Fruit fly (Drosophila melanogaster) whole organism, embryonic: ENCODE data around the gene CG43796.

Experiments
- Aef1 ChIP-seq: fragments of 200-800 bp; sonication (Bioruptor generic); IDR thresholded peaks from 3 replicates; pipeline ENCODE4 v1.3.6; 2022; ENCODE audit warnings: missing biosample characterization, missing genetic modification characterization
- Atf3 ChIP-seq: fragments of 200-800 bp; sonication (Bioruptor generic); optimal IDR thresholded peaks from 3 replicates; lab custom pipeline; 2016; ENCODE audit warnings: missing biosample characterization, missing genetic modification characterization
- Awh ChIP-seq: fragments of 200-800 bp; sonication (Bioruptor generic); IDR thresholded peaks from 2 replicates; pipeline ENCODE4, ENCODE4 v1.3.6; 2022; ENCODE audit warnings: missing biosample characterization, missing genetic modification characterization
- BEAF-32 ChIP-seq: fragments of 200-800 bp; sonication (Bioruptor generic); optimal IDR thresholded peaks from 3 replicates; lab custom pipeline; 2017; ENCODE audit warnings: missing biosample characterization, missing genetic modification characterization, mild to moderate bottlenecking, moderate library complexity, missing genetic modification reagents
- Bteb2 ChIP-seq: fragments of 200-800 bp; sonication (Bioruptor generic); optimal IDR thresholded peaks from 2 replicates; lab custom pipeline; 2016; ENCODE audit warnings: missing biosample characterization, missing genetic modification characterization
- CG10462 ChIP-seq: fragments of 200-800 bp; sonication (Bioruptor generic); optimal IDR thresholded peaks from 2 replicates; lab custom pipeline; 2016; ENCODE audit warnings: missing biosample characterization, missing genetic modification characterization
- CG11093 ChIP-seq: fragments of 200-800 bp; sonication (Bioruptor generic); IDR thresholded peaks from 3 replicates; pipeline ENCODE4 v1.3.6; 2022; ENCODE audit warnings: missing biosample characterization, missing genetic modification characterization
- CG11456 ChIP-seq: fragments of 200-800 bp; sonication (Bioruptor generic); IDR thresholded peaks from 3 replicates; pipeline ENCODE4 v1.3.6; 2022; ENCODE audit warnings: missing biosample characterization, missing genetic modification characterization
- CG17568 ChIP-seq: fragments of 200-800 bp; sonication (Bioruptor generic); optimal IDR thresholded peaks from 2 replicates; lab custom pipeline; 2018; ENCODE audit warnings: missing biosample characterization, mild to moderate bottlenecking, missing genetic modification characterization, moderate library complexity
- CG2116 ChIP-seq: fragments of 200-800 bp; sonication (Bioruptor generic); optimal IDR thresholded peaks from 3 replicates; lab custom pipeline; 2018; ENCODE audit warnings: missing biosample characterization, mild to moderate bottlenecking, missing genetic modification characterization
- CG2875 ChIP-seq: fragments of 200-800 bp; sonication (Bioruptor generic); optimal IDR thresholded peaks from 2 replicates; lab custom pipeline; 2017; ENCODE audit warnings: missing biosample characterization, mild to moderate bottlenecking, missing genetic modification characterization, missing genetic modification reagents
- CG30431 ChIP-seq: fragments of 200-800 bp; sonication (Bioruptor generic); optimal IDR thresholded peaks from 2 replicates; lab custom pipeline; 2017; ENCODE audit warnings: missing biosample characterization, missing genetic modification characterization
- CG34422 ChIP-seq: fragments of 200-800 bp; sonication (Bioruptor generic); IDR thresholded peaks from 3 replicates; pipeline ENCODE4 v1.3.6; 2022; ENCODE audit warnings: missing biosample characterization, missing genetic modification characterization
- CG4360 ChIP-seq: fragments of 200-800 bp; sonication (Bioruptor generic); IDR thresholded peaks from 2 replicates; pipeline ENCODE4 v1.3.6; 2022; ENCODE audit warnings: missing biosample characterization, missing genetic modification characterization
- CG5245 ChIP-seq: fragments of 200-800 bp; sonication (Bioruptor generic); optimal IDR thresholded peaks from 3 replicates; lab custom pipeline; 2016; ENCODE audit warnings: missing biosample characterization, missing genetic modification characterization
- CG6254 ChIP-seq: fragments of 200-800 bp; sonication (Bioruptor generic); optimal IDR thresholded peaks from 3 replicates; lab custom pipeline; 2017; ENCODE audit warnings: mild to moderate bottlenecking, missing biosample characterization, missing genetic modification reagents, missing genetic modification characterization
- CG8924 ChIP-seq: fragments of 200-800 bp; optimal IDR thresholded peaks from 3 replicates; lab custom pipeline; 2019; ENCODE audit warnings: missing biosample characterization, mild to moderate bottlenecking, missing genetic modification characterization, moderate library complexity
- D ChIP-seq, 2 experiments: fragments of 200-800 bp in 1 of 2; fragments of >200 bp in 1 of 2; sonication (Bioruptor generic) in 1 of 2; optimal IDR thresholded peaks; 2 replicates in 1 of 2; 3 replicates in 1 of 2; lab custom pipeline; 2017; ENCODE audit warnings: mild to moderate bottlenecking in 1 of 2, missing biosample characterization in 1 of 2, missing genetic modification characterization in 1 of 2, missing genetic modification reagents in 1 of 2
- Dp ChIP-seq: fragments of 200-800 bp; sonication (Bioruptor generic); optimal IDR thresholded peaks from 2 replicates; lab custom pipeline; 2018; ENCODE audit warnings: missing biosample characterization, mild to moderate bottlenecking, missing genetic modification characterization, moderate library complexity
- E2f2 ChIP-seq: fragments of 200-800 bp; sonication (Bioruptor generic); IDR thresholded peaks from 2 replicates; pipeline ENCODE4 v1.3.6; 2022; ENCODE audit warnings: missing biosample characterization, missing genetic modification characterization
- Gug ChIP-seq: fragments of 200-800 bp; sonication (Bioruptor generic); IDR thresholded peaks from 4 replicates; pipeline ENCODE4 v1.3.6; 2022; ENCODE audit warnings: missing biosample characterization, missing genetic modification characterization
- HLH54F ChIP-seq: fragments of 200-800 bp; sonication (Bioruptor generic); optimal IDR thresholded peaks from 3 replicates; lab custom pipeline; 2016; ENCODE audit warnings: missing biosample characterization, missing genetic modification characterization
- Hey ChIP-seq: fragments of 200-800 bp; sonication (Bioruptor generic); optimal IDR thresholded peaks from 3 replicates; lab custom pipeline; 2018; ENCODE audit warnings: missing biosample characterization, mild to moderate bottlenecking, missing genetic modification characterization
- Hmr ChIP-seq: fragments of 200-800 bp; sonication (Bioruptor generic); optimal IDR thresholded peaks from 3 replicates; lab custom pipeline; 2017; ENCODE audit warnings: mild to moderate bottlenecking, missing biosample characterization, missing genetic modification reagents, missing genetic modification characterization
- Hsf ChIP-seq: fragments of 200-800 bp; sonication (Bioruptor generic); optimal IDR thresholded peaks from 3 replicates; lab custom pipeline; 2016; ENCODE audit warnings: missing biosample characterization, missing genetic modification characterization
- MESR4 ChIP-seq: fragments of 200-800 bp; sonication (Bioruptor generic); optimal IDR thresholded peaks from 2 replicates; lab custom pipeline; 2018; ENCODE audit warnings: missing biosample characterization, mild to moderate bottlenecking, missing genetic modification characterization, moderate library complexity
- Opbp ChIP-seq: fragments of 200-800 bp; sonication (Bioruptor generic); IDR thresholded peaks from 3 replicates; pipeline ENCODE4 v1.3.6; 2022; ENCODE audit warnings: missing biosample characterization, missing genetic modification characterization; ENCODE audit not compliant: partially characterized antibody
- Poxn ChIP-seq: fragments of 200-800 bp; sonication (Bioruptor generic); IDR thresholded peaks from 2 replicates; pipeline ENCODE4 v1.3.6; 2022; ENCODE audit warnings: missing biosample characterization, missing genetic modification characterization
- Rfx ChIP-seq: fragments of 200-800 bp; sonication (Bioruptor generic); IDR thresholded peaks from 2 replicates; pipeline ENCODE4 v1.3.6; 2022; ENCODE audit warnings: missing biosample characterization, missing genetic modification characterization
- Scr ChIP-seq: fragments of 200-800 bp; sonication (Bioruptor generic); IDR thresholded peaks from 2 replicates; pipeline ENCODE4 v1.3.6; 2022; ENCODE audit warnings: missing biosample characterization, missing genetic modification characterization; ENCODE audit not compliant: partially characterized antibody
- TFAM ChIP-seq: fragments of 200-800 bp; sonication (Bioruptor generic); optimal IDR thresholded peaks from 2 replicates; lab custom pipeline; 2017; ENCODE audit warnings: missing biosample characterization, missing genetic modification characterization, inconsistent platforms
- Xbp1 ChIP-seq: fragments of 200-800 bp; sonication (Bioruptor generic); optimal IDR thresholded peaks from 3 replicates; lab custom pipeline; 2016; ENCODE audit warnings: missing biosample characterization, mild to moderate bottlenecking, missing genetic modification characterization
- amos ChIP-seq: fragments of 200-800 bp; sonication (Bioruptor generic); IDR thresholded peaks from 2 replicates; pipeline ENCODE4 v1.3.6; 2022; ENCODE audit warnings: missing biosample characterization, missing genetic modification characterization; ENCODE audit not compliant: partially characterized antibody
- ara ChIP-seq: fragments of 200-800 bp; sonication (Bioruptor generic); IDR thresholded peaks from 2 replicates; pipeline ENCODE4 v1.3.6; 2022; ENCODE audit warnings: missing biosample characterization, missing genetic modification characterization
- az2 ChIP-seq: fragments of 200-800 bp; sonication (Bioruptor generic); optimal IDR thresholded peaks from 3 replicates; lab custom pipeline; 2016; ENCODE audit warnings: missing biosample characterization, missing genetic modification characterization
- bowl ChIP-seq: fragments of 200-800 bp; sonication (Bioruptor generic); IDR thresholded peaks from 2 replicates; pipeline ENCODE4 v1.3.6; 2022; ENCODE audit warnings: missing biosample characterization, missing genetic modification characterization
- bsh ChIP-seq, 2 experiments: fragments of 200-800 bp; sonication (Bioruptor generic); optimal IDR thresholded peaks; 2 replicates each; lab custom pipeline; 2017 to 2018; ENCODE audit warnings: mild to moderate bottlenecking in 2 of 2, missing biosample characterization in 2 of 2, missing genetic modification characterization in 2 of 2, moderate library complexity in 1 of 2
- ci ChIP-seq: fragments of 200-800 bp; sonication (Bioruptor generic); IDR thresholded peaks from 3 replicates; pipeline ENCODE4 v1.3.6; 2022; ENCODE audit warnings: missing biosample characterization, missing genetic modification characterization
- crp ChIP-seq, 2 experiments: fragments of 200-800 bp; sonication (Bioruptor generic); optimal IDR thresholded peaks; 2 replicates in 1 of 2; 3 replicates in 1 of 2; lab custom pipeline; 2017; ENCODE audit warnings: missing biosample characterization in 2 of 2, missing genetic modification characterization in 2 of 2, mild to moderate bottlenecking in 1 of 2, moderate library complexity in 1 of 2
- grn ChIP-seq: fragments of 200-800 bp; sonication (Bioruptor generic); optimal IDR thresholded peaks from 3 replicates; lab custom pipeline; 2017; ENCODE audit warnings: missing biosample characterization, missing genetic modification characterization
- knrl ChIP-seq: fragments of 200-800 bp; sonication (Bioruptor generic); IDR thresholded peaks from 3 replicates; pipeline ENCODE4 v1.3.6; 2022; ENCODE audit warnings: missing biosample characterization, missing genetic modification characterization; ENCODE audit not compliant: partially characterized antibody
- lov ChIP-seq, 2 experiments: fragments of 200-800 bp in 1 of 2; fragments of >200 bp in 1 of 2; sonication (Bioruptor generic) in 1 of 2; IDR thresholded peaks in 1 of 2; optimal IDR thresholded peaks in 1 of 2; 2 replicates in 1 of 2; 3 replicates in 1 of 2; pipeline versions ENCODE4 v1.3.6 to Lab custom; 2017 to 2022; ENCODE audit warnings: missing biosample characterization in 1 of 2, missing genetic modification characterization in 1 of 2
- nerfin-1 ChIP-seq: fragments of 200-800 bp; sonication (Bioruptor generic); optimal IDR thresholded peaks from 3 replicates; lab custom pipeline; 2019; ENCODE audit warnings: missing biosample characterization, mild to moderate bottlenecking, missing genetic modification characterization, moderate library complexity
- pzg ChIP-seq: fragments of 200-800 bp; sonication (Bioruptor generic); optimal IDR thresholded peaks from 3 replicates; lab custom pipeline; 2018; ENCODE audit warnings: missing biosample characterization, mild to moderate bottlenecking, missing genetic modification characterization, moderate library complexity
- sqz ChIP-seq: fragments of 200-800 bp; sonication (Bioruptor generic); optimal IDR thresholded peaks from 3 replicates; lab custom pipeline; 2018; ENCODE audit warnings: missing biosample characterization, mild to moderate bottlenecking, missing genetic modification characterization
- sr ChIP-seq: fragments of 200-800 bp; sonication (Bioruptor generic); IDR thresholded peaks from 3 replicates; pipeline ENCODE4 v1.3.6; 2022; ENCODE audit warnings: missing biosample characterization, missing genetic modification characterization
- tll ChIP-seq, 2 experiments: fragments of 200-800 bp in 1 of 2; fragments of >200 bp in 1 of 2; sonication (Bioruptor generic) in 1 of 2; optimal IDR thresholded peaks; 2 replicates each; lab custom pipeline; 2017 to 2019; ENCODE audit warnings: missing biosample characterization in 2 of 2, missing genetic modification characterization in 2 of 2, mild to moderate bottlenecking in 1 of 2, moderate library complexity in 1 of 2
- tup ChIP-seq: fragments of 200-800 bp; sonication (Bioruptor generic); optimal IDR thresholded peaks from 2 replicates; lab custom pipeline; 2016; ENCODE audit warnings: missing biosample characterization, mild to moderate bottlenecking, missing genetic modification characterization, moderate library complexity
- zfh1 ChIP-seq: fragments of 200-800 bp; sonication (Bioruptor generic); IDR thresholded peaks from 3 replicates; pipeline ENCODE4 v1.3.6; 2022; ENCODE audit warnings: missing biosample characterization, missing genetic modification characterization

CG43796 gene

DNA sequence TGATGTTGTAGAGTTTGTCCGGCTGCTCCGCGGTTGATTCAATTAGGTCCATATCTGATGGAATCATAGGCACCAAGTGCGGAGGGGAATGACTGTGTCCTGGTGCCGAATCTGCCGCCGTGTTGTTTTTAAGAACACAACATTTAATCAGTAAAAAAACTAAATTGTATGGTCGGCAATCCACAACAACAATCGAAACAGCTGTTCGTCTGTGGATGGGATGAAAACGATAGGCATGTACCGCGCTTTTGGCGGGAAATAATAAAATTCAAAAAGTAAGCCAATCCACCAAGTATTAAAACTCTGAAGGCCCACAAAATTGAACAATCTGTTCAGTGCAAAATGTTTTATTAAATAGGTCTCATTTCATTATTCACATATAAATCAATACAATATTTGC is 32.8 kb upstream of the CG43796 start, which contains the start of gene Aasdh (continued):
- TF ChIP-seq az2 (GFP tag; lab: Kevin White, UChicago) (no peak), knrl (GFP tag; lab: Robert Waterston, UW) (no peak), CG30431 (GFP tag; lab: Kevin White, UChicago) (no peak), CG8924 (tag; lab: Kevin White, UChicago) (no peak), MESR4 (peak; percentile 21), Dp (GFP tag; lab: Kevin White, UChicago) (peak; percentile 84), Opbp (GFP tag; lab: Robert Waterston, UW) (0 out of 3 replicates have a peak, but pooled peaks have one; percentile 19), CG10462 (GFP tag; lab: Kevin White, UChicago) (no peak), CG4360 (GFP tag; lab: Robert Waterston, UW) (peak; percentile 77), ara (GFP tag; lab: Robert Waterston, UW) (no peak), Poxn (GFP tag; lab: Robert Waterston, UW) (no peak), D (optimal IDR thresholded peaks at IDR 0.05; lab: Kevin White, UChicago) (no peak), D (GFP tag; optimal IDR thresholded peaks at IDR 0.05; lab: Kevin White, UChicago) (no peak), ci (GFP tag; lab: Robert Waterston, UW) (no peak), Atf3 (GFP tag; lab: Kevin White, UChicago) (no peak), E2f2 (GFP tag; lab: Robert Waterston, UW) (peak; percentile 90), CG11093 (GFP tag; lab: Robert Waterston, UW) (no peak), Xbp1 (GFP tag; lab: Kevin White, UChicago) (no peak), Hmr (GFP tag; lab: Kevin White, UChicago) (no peak), tll (GFP tag; optimal IDR thresholded peaks at IDR 0.05; lab: Kevin White, UChicago) (no peak), Hsf (GFP tag; lab: Kevin White, UChicago) (no peak), Aef1 (GFP tag; lab: Robert Waterston, UW) (no peak), CG6254 (GFP tag; lab: Kevin White, UChicago) (no peak), CG34422 (GFP tag; lab: Robert Waterston, UW) (no peak; the same call in 2 of the 3 replicates), lov (optimal IDR thresholded peaks at IDR 0.05; lab: Kevin White, UChicago) (no peak), lov (GFP tag; IDR thresholded peaks at IDR 0.05; lab: Robert Waterston, UW) (no peak), amos (GFP tag; lab: Robert Waterston, UW) (no peak), grn (peak; percentile 12), zfh1 (GFP tag; lab: Robert Waterston, UW) (no peak), Awh (GFP tag; lab: Robert Waterston, UW) (no peak), Hey (no peak), CG17568 (GFP tag; lab: Kevin White, UChicago) (no peak), CG5245 (no peak), TFAM (GFP tag; lab: Kevin White, UChicago) (no peak), Scr (GFP tag; lab: Robert Waterston, UW) (peak; percentile 34; the same call in 1 of the 2 replicates), CG2116 (GFP tag; lab: Kevin White, UChicago) (peak; percentile 57), sqz (GFP tag; lab: Kevin White, UChicago) (no peak), HLH54F (GFP tag; lab: Kevin White, UChicago) (no peak), bowl (GFP tag; lab: Robert Waterston, UW) (0 out of 2 replicates have a peak, but pooled peaks have one; percentile 14), sr (no peak), Rfx (GFP tag; lab: Robert Waterston, UW) (no peak), BEAF-32 (GFP tag; lab: Kevin White, UChicago) (peak; percentile 22), pzg (GFP tag; lab: Kevin White, UChicago) (peak; percentile 29), Gug (no peak), crp (GFP tag; optimal IDR thresholded peaks at IDR 0.05; lab: Kevin White, UChicago) (peak in 1 of 2 experiments; percentile 88), CG2875 (GFP tag; lab: Kevin White, UChicago) (no peak), tup (no peak), nerfin-1 (tag; lab: Kevin White, UChicago) (no peak), bsh (GFP tag; optimal IDR thresholded peaks at IDR 0.05; lab: Kevin White, UChicago) (no peak), CG11456 (no peak), Bteb2 (GFP tag; lab: Kevin White, UChicago) (no peak)
